Worm (Caenorhabditis elegans) whole organism, dauer: ENCODE measurements around the gene lron-3.

Source experiments
- unc-62 ChIP-seq: sonication (generic microtip); optimal IDR thresholded peaks from 2 replicates; lab custom pipeline; 2017; ENCODE audit warnings: missing biosample characterization, missing genetic modification reagents, missing genetic modification characterization

The lron-3 gene

DNA sequence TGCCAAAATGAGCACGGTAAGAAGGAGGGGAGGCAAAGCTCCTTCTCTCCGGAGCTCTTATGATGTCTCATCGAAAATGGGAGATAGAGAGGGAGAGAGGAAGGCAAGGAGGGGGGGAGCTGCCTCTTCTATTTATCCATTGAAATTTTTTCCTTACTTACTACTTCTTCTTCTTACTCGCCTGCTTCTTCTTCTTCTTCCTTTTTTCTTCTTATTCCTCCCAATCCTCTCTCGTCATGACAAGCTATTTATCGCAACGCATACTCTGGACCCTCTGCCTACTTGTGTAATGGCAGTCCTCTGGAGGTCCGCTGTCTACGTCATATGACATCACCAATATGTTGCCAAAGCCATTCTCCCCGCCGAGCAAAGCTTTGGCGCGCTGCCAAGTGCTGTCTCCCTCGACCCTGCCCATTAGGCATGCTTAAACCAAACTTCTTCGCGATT, 22.5 kb downstream of the lron-3 start:
- TF ChIP-seq unc-62 (GFP tag; lab: Kevin White, UChicago), result no peak

DNA sequence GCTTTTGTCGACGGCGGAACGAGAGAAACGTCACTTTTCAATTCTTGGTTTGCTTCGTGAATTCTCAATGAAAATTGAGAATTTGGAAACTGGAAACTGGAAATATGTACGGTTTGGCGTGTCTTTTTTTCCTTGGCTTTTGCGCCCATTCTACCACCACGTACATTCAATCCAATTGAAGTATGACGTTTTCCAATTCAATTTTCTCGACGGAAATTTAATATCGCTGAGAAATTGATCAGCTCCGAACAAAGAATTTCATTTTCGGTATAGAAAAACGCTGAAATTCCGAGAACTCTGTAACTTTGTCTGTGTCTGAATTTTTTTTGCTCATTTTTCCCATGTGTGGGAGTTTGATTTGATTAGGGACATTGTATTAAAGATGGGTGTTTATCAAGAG, 24.5 kb downstream of the lron-3 start:
- no peak for TF ChIP-seq unc-62 (GFP tag; lab: Kevin White, UChicago)

- no peak for TF ChIP-seq unc-62 (GFP tag; lab: Kevin White, UChicago)
Measured at ce11 chrX:15528472-15528871, 29.3 kb downstream of the lron-3 start.

- no peak for TF ChIP-seq unc-62 (GFP tag; lab: Kevin White, UChicago)
Measured at ce11 chrX:15515798-15516197, 42.0 kb downstream of the lron-3 start.

- no peak for TF ChIP-seq unc-62 (GFP tag; lab: Kevin White, UChicago)
Measured at ce11 chrX:15514547-15514946, 43.2 kb downstream of the lron-3 start.

DNA sequence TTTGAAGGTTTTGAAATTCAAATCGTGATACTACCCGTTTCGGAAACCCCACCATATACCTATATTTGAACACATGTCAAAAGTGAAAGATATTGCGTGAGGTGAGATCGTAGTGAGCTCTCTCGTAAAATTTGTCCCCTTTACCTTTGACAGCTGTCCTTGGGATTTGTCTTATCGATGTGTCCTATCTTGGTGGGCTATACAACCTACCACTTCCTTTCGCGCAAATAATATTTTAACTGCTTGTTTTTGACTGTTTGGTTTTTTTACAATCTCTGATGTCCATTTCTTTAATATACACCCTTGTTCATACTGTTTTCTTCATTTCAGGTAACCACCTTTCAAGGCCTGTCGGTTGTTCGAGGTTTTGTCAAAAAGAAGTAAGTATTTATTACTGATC, 48.1 kb downstream of the lron-3 start, which contains the start of gene eat-20:
Gene eat-20, plus strand, starts transcription at position 331 of the 400 bp plus-strand sequence.
- no peak for TF ChIP-seq unc-62 (GFP tag; lab: Kevin White, UChicago)

DNA sequence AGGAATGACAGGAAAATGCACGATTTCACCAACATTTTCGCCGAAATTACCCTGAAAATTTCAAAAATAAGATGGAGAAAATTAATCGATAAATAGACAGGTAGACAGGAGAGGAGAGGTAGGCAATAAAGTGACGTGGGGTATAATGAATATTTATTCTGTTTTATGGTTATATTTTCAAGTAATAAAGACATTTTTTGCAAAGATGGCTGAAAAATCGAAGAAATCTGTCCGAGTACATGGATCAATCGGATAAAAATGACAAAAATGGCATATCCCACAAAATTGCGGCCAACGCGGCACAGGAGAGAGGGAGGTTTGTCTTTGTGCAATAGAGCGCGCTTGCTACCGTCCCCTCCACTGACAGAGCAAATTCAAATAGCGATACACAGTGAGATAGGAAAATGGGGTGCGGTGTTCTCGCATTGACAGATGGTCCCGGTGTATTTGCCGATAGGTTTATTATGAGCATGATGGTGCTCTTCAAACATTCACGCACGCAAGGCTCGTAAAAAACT, 49.9 kb downstream of the lron-3 start, which contains the start of gene zipt-7.2:
Gene zipt-7.2, minus strand, starts transcription at position 51 of the 518 bp plus-strand sequence.
- TF ChIP-seq unc-62 (GFP tag; lab: Kevin White, UChicago), result no peak

DNA sequence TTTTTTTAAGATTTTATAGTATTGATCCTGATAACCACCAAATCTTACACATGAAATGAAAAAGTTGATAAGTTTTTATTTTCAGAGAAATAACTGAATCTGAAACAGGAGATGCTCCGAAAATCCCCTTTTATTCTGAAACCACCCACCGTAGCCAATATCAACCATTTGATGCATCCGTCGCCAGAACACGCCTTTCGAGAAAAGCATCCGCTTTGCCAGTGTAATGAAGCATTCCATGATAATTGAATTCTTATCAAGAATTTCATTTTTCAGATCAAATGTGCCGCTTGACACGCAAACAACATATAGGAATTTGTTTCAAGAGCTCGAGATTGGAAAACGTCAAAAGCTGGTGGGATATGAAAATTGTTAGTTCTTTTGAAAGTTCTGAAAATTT, 53.0 kb downstream of the lron-3 start, which contains the start of gene tbh-1:
Gene tbh-1, minus strand, starts transcription at position 101 of the 400 bp plus-strand sequence.
- no peak for TF ChIP-seq unc-62 (GFP tag; lab: Kevin White, UChicago)

- TF ChIP-seq unc-62 (GFP tag; lab: Kevin White, UChicago), result no peak
Measured at ce11 chrX:15502455-15503174, 55.1 kb downstream of the lron-3 start, which contains the start of gene H13N06.7. TSS of gene H13N06.7 (plus strand) at chrX:15503124.

- no peak for TF ChIP-seq unc-62 (GFP tag; lab: Kevin White, UChicago)
Measured at ce11 chrX:15496927-15497605, 60.7 kb downstream of the lron-3 start, which contains the start of gene suox-1. TSS of gene suox-1 (plus strand) at chrX:15497555.
